Worm (Caenorhabditis elegans) whole organism, L4/young adult: ENCODE data around the gene ttr-18.

Experiments
- W03F9.2 ChIP-seq: fragments of 150-350 bp; optimal IDR thresholded peaks from 2 replicates; lab custom pipeline; 2014; ENCODE audit warnings: missing biosample characterization, missing genetic modification characterization
- dao-5 ChIP-seq: sonication (generic microtip); optimal IDR thresholded peaks from 2 replicates; lab custom pipeline; 2016; ENCODE audit warnings: missing genotype, missing genetic modification characterization, moderate library complexity, missing compliant biosample characterization
- him-1 ChIP-seq: sonication (generic microtip); optimal IDR thresholded peaks from 2 replicates; lab custom pipeline; 2016; ENCODE audit warnings: missing genotype, missing genetic modification reagents, missing genetic modification characterization, missing compliant biosample characterization

Gene ttr-18

ce11 chrII:11469574-11470108 lies 16.9 kb downstream of the ttr-18 start, which contains the start of gene cisd-1:
TSS of gene cisd-1 (minus strand) at chrII:11469624.
- TF ChIP-seq W03F9.2 (tag; lab: Kevin White, UChicago) (no peak), him-1 (tag; lab: Kevin White, UChicago) (no peak), dao-5 (no peak)

- TF ChIP-seq him-1 (tag; lab: Kevin White, UChicago), result no peak
- TF ChIP-seq W03F9.2 (tag; lab: Kevin White, UChicago), result no peak
- TF ChIP-seq dao-5, result no peak
Measured at ce11 chrII:11467541-11467940, 19.0 kb downstream of the ttr-18 start, which contains the start of gene klp-17. TSS of gene klp-17 (minus strand) at chrII:11467641.

ce11 chrII:11464427-11464944 lies 22.1 kb downstream of the ttr-18 start, which contains the start of the genes aars-1 and rga-1:
TSS of gene aars-1 (minus strand) at chrII:11464497.
TSS of gene rga-1 (plus strand) at chrII:11464894.
- TF ChIP-seq W03F9.2 (tag; lab: Kevin White, UChicago) (peak; percentile 47), him-1 (tag; lab: Kevin White, UChicago) (no peak)

ce11 chrII:11463899-11464298 lies 22.6 kb downstream of the ttr-18 start:
- no peak for TF ChIP-seq him-1 (tag; lab: Kevin White, UChicago)
- TF ChIP-seq W03F9.2 (tag; lab: Kevin White, UChicago), result no peak
- TF ChIP-seq dao-5, result no peak

ce11 chrII:11459883-11460282 lies 26.7 kb downstream of the ttr-18 start:
- TF ChIP-seq him-1 (tag; lab: Kevin White, UChicago), result no peak

ce11 chrII:11455715-11456114 lies 30.8 kb downstream of the ttr-18 start:
- TF ChIP-seq dao-5 (no peak), W03F9.2 (tag; lab: Kevin White, UChicago) (no peak), him-1 (tag; lab: Kevin White, UChicago) (no peak)

ce11 chrII:11455140-11455539 lies 31.4 kb downstream of the ttr-18 start:
- TF ChIP-seq dao-5, result no peak
- no peak for TF ChIP-seq him-1 (tag; lab: Kevin White, UChicago)
- no peak for TF ChIP-seq W03F9.2 (tag; lab: Kevin White, UChicago)

- TF ChIP-seq W03F9.2 (tag; lab: Kevin White, UChicago), result no peak
- TF ChIP-seq him-1 (tag; lab: Kevin White, UChicago), result no peak
- no peak for TF ChIP-seq dao-5
Measured at ce11 chrII:11453639-11454038, 32.9 kb downstream of the ttr-18 start.

- TF ChIP-seq dao-5, result peak; percentile 39
- peak; percentile 64 for TF ChIP-seq him-1 (tag; lab: Kevin White, UChicago)
- peak; percentile 96 for TF ChIP-seq W03F9.2 (tag; lab: Kevin White, UChicago)
Measured at ce11 chrII:11453025-11453424, 33.5 kb downstream of the ttr-18 start, which contains the start of gene rsp-1. TSS of gene rsp-1 (plus strand) at chrII:11453362.

ce11 chrII:11452498-11453005 lies 34.0 kb downstream of the ttr-18 start, which contains the start of gene rsp-2:
TSS of gene rsp-2 (minus strand) at chrII:11452955.
- TF ChIP-seq dao-5 (no peak), him-1 (tag; lab: Kevin White, UChicago) (no peak), W03F9.2 (tag; lab: Kevin White, UChicago) (no peak)

- TF ChIP-seq dao-5 (no peak), him-1 (tag; lab: Kevin White, UChicago) (no peak), W03F9.2 (tag; lab: Kevin White, UChicago) (no peak)
Measured at ce11 chrII:11451738-11452137, 34.8 kb downstream of the ttr-18 start.

ce11 chrII:11450882-11451281 lies 35.7 kb downstream of the ttr-18 start:
- TF ChIP-seq dao-5, result no peak
- TF ChIP-seq W03F9.2 (tag; lab: Kevin White, UChicago), result no peak
- no peak for TF ChIP-seq him-1 (tag; lab: Kevin White, UChicago)

ce11 chrII:11448753-11449152 lies 37.8 kb downstream of the ttr-18 start, which contains the start of gene W02B12.1:
TSS of gene W02B12.1 (plus strand) at chrII:11449021.
- TF ChIP-seq dao-5 (no peak), him-1 (tag; lab: Kevin White, UChicago) (no peak), W03F9.2 (tag; lab: Kevin White, UChicago) (no peak)

ce11 chrII:11444973-11445372 lies 41.6 kb downstream of the ttr-18 start, which contains the start of gene W02B12.13:
TSS of gene W02B12.13 (plus strand) at chrII:11445273.
- TF ChIP-seq W03F9.2 (tag; lab: Kevin White, UChicago) (no peak), dao-5 (no peak), him-1 (tag; lab: Kevin White, UChicago) (no peak)
